Fruit fly (Drosophila melanogaster) Kc167 (cell line): ENCODE data around the gene CG7148.

ENCODE experiments used
- h ChIP-seq: fragments of >200 bp; optimal IDR thresholded peaks from 3 replicates; lab custom pipeline; 2018; ENCODE audit warnings: missing external identifiers
- psq ChIP-seq: fragments of >200 bp; optimal IDR thresholded peaks from 2 replicates; lab custom pipeline; 2017; ENCODE audit warnings: missing external identifiers

dm6 chr3L:21841079-21841478 lies 9.0 kb upstream of the CG7148 start, which contains the start of gene P5CDh1:
- TF ChIP-seq psq (lab: Kevin White, UChicago) (no peak), h (lab: Kevin White, UChicago) (no peak)
